Worm (Caenorhabditis elegans) whole organism, young adult: Measurements from ENCODE around the gene clec-122.

Experiments
- B0336.3 ChIP-seq: fragments of 200-800 bp; sonication (Bioruptor generic); IDR thresholded peaks from 2 replicates; pipeline ENCODE4 v1.3.6; 2022; ENCODE audit warnings: missing genetic modification characterization, missing compliant biosample characterization
- ama-1 ChIP-seq, 3 experiments: fragments of 150-350 bp in 1 of 3; sonication (generic microtip) in 2 of 3; optimal IDR thresholded peaks; 2 replicates each; lab custom pipeline; 2014 to 2018; ENCODE audit warnings: missing biosample characterization in 2 of 3, missing genetic modification characterization in 2 of 3, missing genetic modification reagents in 2 of 3
- attf-5 ChIP-seq: fragments of 200-800 bp; sonication (Bioruptor generic); optimal IDR thresholded peaks from 2 replicates; lab custom pipeline; 2018; ENCODE audit warnings: mild to moderate bottlenecking, missing genetic modification characterization, missing compliant biosample characterization
- dox-1 ChIP-seq: fragments of 200-800 bp; sonication (Bioruptor generic); IDR thresholded peaks from 2 replicates; pipeline ENCODE4 v1.3.6; 2022; ENCODE audit warnings: missing genetic modification reagents, missing genetic modification characterization, missing compliant biosample characterization
- dpl-1 ChIP-seq: fragments of 150-350 bp; optimal IDR thresholded peaks from 2 replicates; lab custom pipeline; 2014; ENCODE audit warnings: missing biosample characterization, missing genetic modification reagents, missing genetic modification characterization
- egl-44 ChIP-seq: fragments of 200-800 bp; sonication (Bioruptor generic); IDR thresholded peaks from 2 replicates; pipeline ENCODE4 v1.3.6; 2022; ENCODE audit warnings: missing genetic modification reagents, missing genetic modification characterization, missing compliant biosample characterization
- nhr-120 ChIP-seq: fragments of 200-800 bp; sonication (Bioruptor generic); IDR thresholded peaks from 2 replicates; pipeline ENCODE4 v1.3.6; 2022; ENCODE audit warnings: missing genetic modification characterization, missing compliant biosample characterization
- sea-2 ChIP-seq: fragments of 200-800 bp; sonication (Bioruptor generic); IDR thresholded peaks from 2 replicates; pipeline ENCODE4 v1.3.6; 2022; ENCODE audit warnings: missing genetic modification characterization, missing compliant biosample characterization
- tlf-1 ChIP-seq: fragments of 200-800 bp; sonication (Bioruptor generic); optimal IDR thresholded peaks from 2 replicates; lab custom pipeline; 2018; ENCODE audit warnings: mild to moderate bottlenecking, missing genetic modification characterization, missing compliant biosample characterization
- ztf-28 ChIP-seq: fragments of 200-800 bp; sonication (Bioruptor generic); IDR thresholded peaks from 2 replicates; pipeline ENCODE4 v1.3.6; 2022; ENCODE audit warnings: missing genetic modification reagents, missing genetic modification characterization, missing compliant biosample characterization

DNA sequence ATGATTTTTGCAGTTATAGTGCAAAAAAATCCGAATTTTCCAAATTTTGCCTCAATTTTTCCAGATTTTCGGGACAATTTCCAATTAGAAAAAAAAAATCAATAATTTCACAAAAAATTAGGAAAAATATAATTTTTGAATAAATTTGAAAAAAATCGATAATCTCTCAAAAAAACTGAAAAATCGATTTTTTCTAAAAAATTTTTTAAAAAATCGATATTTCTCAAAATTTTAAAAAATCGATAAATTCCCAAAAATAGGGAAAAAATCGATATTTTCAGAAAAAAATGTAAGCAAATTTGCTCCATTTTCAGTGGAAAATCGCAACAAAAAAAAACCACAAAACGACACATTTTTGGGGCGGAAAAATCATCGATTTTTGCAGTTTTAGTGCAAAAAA, 38.0 kb upstream of the clec-122 start:
- TF ChIP-seq egl-44 (no peak), dpl-1 (GFP tag; lab: Kevin White, UChicago) (no peak), attf-5 (no peak), ama-1 (optimal IDR thresholded peaks at IDR 0.05; lab: Kevin White, UChicago) (no peak), ama-1 (GFP tag; optimal IDR thresholded peaks at IDR 0.05; lab: Kevin White, UChicago) (no peak), B0336.3 (GFP tag; lab: Robert Waterston, UW) (no peak), ztf-28 (GFP tag; lab: Robert Waterston, UW) (no peak), dox-1 (GFP tag; lab: Robert Waterston, UW) (no peak), tlf-1 (GFP tag; lab: Kevin White, UChicago) (no peak), sea-2 (GFP tag; lab: Robert Waterston, UW) (no peak), nhr-120 (no peak)
